Worm (Caenorhabditis elegans) whole organism, late embryonic: ENCODE results near the gene clec-206.

Experiments used
- C08G9.2 ChIP-seq: sonication (generic microtip); optimal IDR thresholded peaks from 2 replicates; lab custom pipeline; 2016; ENCODE audit warnings: mild to moderate bottlenecking, missing genetic modification characterization, moderate library complexity, missing compliant biosample characterization
- C38D4.7 ChIP-seq: fragments of 200-800 bp; sonication (Bioruptor generic); optimal IDR thresholded peaks from 2 replicates; lab custom pipeline; 2018; ENCODE audit warnings: mild to moderate bottlenecking, missing genetic modification characterization, moderate library complexity, missing compliant biosample characterization
- F13H6.1 ChIP-seq: sonication (generic microtip); optimal IDR thresholded peaks from 2 replicates; lab custom pipeline; 2016; ENCODE audit warnings: missing genetic modification characterization, missing compliant biosample characterization
- T23F11.4 ChIP-seq: fragments of 200-800 bp; sonication (Bioruptor generic); optimal IDR thresholded peaks from 2 replicates; lab custom pipeline; 2018; ENCODE audit warnings: mild to moderate bottlenecking, missing genetic modification characterization, missing compliant biosample characterization
- Y22D7AL.16 ChIP-seq: sonication (generic microtip); optimal IDR thresholded peaks from 2 replicates; lab custom pipeline; 2016; ENCODE audit warnings: missing genetic modification characterization, missing compliant biosample characterization
- ama-1 ChIP-seq: fragments of 150-350 bp; optimal IDR thresholded peaks from 2 replicates; lab custom pipeline; 2014
- ceh-14 ChIP-seq: sonication (generic microtip); optimal IDR thresholded peaks from 2 replicates; lab custom pipeline; 2016; ENCODE audit warnings: missing genotype, missing genetic modification characterization, missing compliant biosample characterization
- ceh-19 ChIP-seq: fragments of 200-800 bp; sonication (Bioruptor generic); optimal IDR thresholded peaks from 2 replicates; lab custom pipeline; 2018; ENCODE audit warnings: mild to moderate bottlenecking, missing genetic modification characterization, missing compliant biosample characterization
- ceh-22 ChIP-seq: sonication (generic microtip); optimal IDR thresholded peaks from 2 replicates; lab custom pipeline; 2017; ENCODE audit warnings: missing biosample characterization, missing genetic modification characterization
- ceh-24 ChIP-seq: sonication (generic microtip); optimal IDR thresholded peaks from 2 replicates; lab custom pipeline; 2016; ENCODE audit warnings: mild to moderate bottlenecking, missing genetic modification characterization, missing compliant biosample characterization
- ceh-30 ChIP-seq: fragments of 150-350 bp; optimal IDR thresholded peaks from 2 replicates; lab custom pipeline; 2014; ENCODE audit warnings: missing biosample characterization, missing genetic modification characterization
- ceh-34 ChIP-seq: sonication (generic microtip); optimal IDR thresholded peaks from 2 replicates; lab custom pipeline; 2016; ENCODE audit warnings: mild to moderate bottlenecking, missing genetic modification characterization, missing compliant biosample characterization
- ceh-48 ChIP-seq: sonication (generic microtip); optimal IDR thresholded peaks from 2 replicates; lab custom pipeline; 2016; ENCODE audit warnings: missing genetic modification characterization, inconsistent platforms, missing compliant biosample characterization
- ceh-6 ChIP-seq: fragments of 200-800 bp; sonication (Bioruptor generic); optimal IDR thresholded peaks from 2 replicates; lab custom pipeline; 2018; ENCODE audit warnings: mild to moderate bottlenecking, missing genetic modification characterization, missing compliant biosample characterization
- che-1 ChIP-seq: sonication (generic microtip); optimal IDR thresholded peaks from 2 replicates; lab custom pipeline; 2016; ENCODE audit warnings: mild to moderate bottlenecking, missing genetic modification characterization, missing compliant biosample characterization
- dmd-4 ChIP-seq: sonication (generic microtip); optimal IDR thresholded peaks from 2 replicates; lab custom pipeline; 2016; ENCODE audit warnings: borderline replicate concordance, missing genetic modification characterization, missing compliant biosample characterization
- elt-4 ChIP-seq: sonication (generic microtip); optimal IDR thresholded peaks from 2 replicates; lab custom pipeline; 2016; ENCODE audit warnings: missing genetic modification characterization, missing compliant biosample characterization
- fax-1 ChIP-seq: sonication (generic microtip); optimal IDR thresholded peaks from 2 replicates; lab custom pipeline; 2016; ENCODE audit warnings: missing genotype, missing genetic modification characterization, missing compliant biosample characterization
- gmeb-2 ChIP-seq: sonication (generic microtip); optimal IDR thresholded peaks from 2 replicates; lab custom pipeline; 2016; ENCODE audit warnings: missing genetic modification characterization, inconsistent platforms, missing compliant biosample characterization
- hlh-13 ChIP-seq: fragments of 200-800 bp; sonication (Bioruptor generic); optimal IDR thresholded peaks from 2 replicates; lab custom pipeline; 2018; ENCODE audit warnings: mild to moderate bottlenecking, missing genetic modification characterization, missing compliant biosample characterization
- hlh-15 ChIP-seq: sonication (generic microtip); optimal IDR thresholded peaks from 2 replicates; lab custom pipeline; 2016; ENCODE audit warnings: missing genetic modification characterization, missing compliant biosample characterization
- lin-11 ChIP-seq: fragments of 200-800 bp; sonication (Bioruptor generic); optimal IDR thresholded peaks from 2 replicates; lab custom pipeline; 2018; ENCODE audit warnings: mild to moderate bottlenecking, missing genetic modification characterization, missing compliant biosample characterization
- madf-2 ChIP-seq: sonication (generic microtip); optimal IDR thresholded peaks from 2 replicates; lab custom pipeline; 2017; ENCODE audit warnings: missing genetic modification characterization, missing compliant biosample characterization
- nfya-1 ChIP-seq: sonication (generic microtip); optimal IDR thresholded peaks from 2 replicates; lab custom pipeline; 2017; ENCODE audit warnings: missing genetic modification characterization, mild to moderate bottlenecking, missing compliant biosample characterization, antibody characterized with exemption, moderate library complexity
- nhr-11 ChIP-seq: fragments of 150-350 bp; optimal IDR thresholded peaks from 2 replicates; lab custom pipeline; 2014; ENCODE audit warnings: missing biosample characterization, missing genetic modification characterization
- nhr-232 ChIP-seq: sonication (generic microtip); optimal IDR thresholded peaks from 2 replicates; lab custom pipeline; 2016; ENCODE audit warnings: missing genetic modification characterization, missing compliant biosample characterization
- npax-4 ChIP-seq: sonication (generic microtip); optimal IDR thresholded peaks from 2 replicates; lab custom pipeline; 2016; ENCODE audit warnings: missing genetic modification characterization, missing compliant biosample characterization
- odd-2 ChIP-seq: sonication (generic microtip); optimal IDR thresholded peaks from 2 replicates; lab custom pipeline; 2017; ENCODE audit warnings: antibody characterized with exemption, mild to moderate bottlenecking, missing genetic modification characterization, missing compliant biosample characterization
- pag-3 ChIP-seq: sonication (generic microtip); optimal IDR thresholded peaks from 2 replicates; lab custom pipeline; 2016; ENCODE audit warnings: missing compliant biosample characterization, missing genetic modification characterization, borderline replicate concordance
- pax-1 ChIP-seq: fragments of 150-350 bp; optimal IDR thresholded peaks from 2 replicates; lab custom pipeline; 2014; ENCODE audit warnings: missing biosample characterization, missing genetic modification characterization
- pha-2 ChIP-seq: sonication (generic microtip); optimal IDR thresholded peaks from 2 replicates; lab custom pipeline; 2017; ENCODE audit warnings: mild to moderate bottlenecking, missing genetic modification characterization, missing compliant biosample characterization
- pqm-1 ChIP-seq: sonication (generic microtip); optimal IDR thresholded peaks from 2 replicates; lab custom pipeline; 2016; ENCODE audit warnings: missing genetic modification characterization, missing compliant biosample characterization
- ref-2 ChIP-seq: sonication (generic microtip); optimal IDR thresholded peaks from 2 replicates; lab custom pipeline; 2016; ENCODE audit warnings: missing genetic modification characterization, missing compliant biosample characterization
- rnt-1 ChIP-seq: sonication (generic microtip); optimal IDR thresholded peaks from 2 replicates; lab custom pipeline; 2016; ENCODE audit warnings: missing genetic modification characterization, missing compliant biosample characterization
- syd-9 ChIP-seq: sonication (generic microtip); optimal IDR thresholded peaks from 2 replicates; lab custom pipeline; 2016; ENCODE audit warnings: mild to moderate bottlenecking, missing genetic modification characterization, moderate library complexity, missing compliant biosample characterization
- tbx-2 ChIP-seq: sonication (generic microtip); optimal IDR thresholded peaks from 2 replicates; lab custom pipeline; 2016; ENCODE audit warnings: missing genetic modification characterization, missing compliant biosample characterization
- tbx-7 ChIP-seq: sonication (generic microtip); optimal IDR thresholded peaks from 2 replicates; lab custom pipeline; 2016; ENCODE audit warnings: missing genotype, missing genetic modification characterization, missing compliant biosample characterization
- unc-86 ChIP-seq: sonication (generic microtip); optimal IDR thresholded peaks from 2 replicates; lab custom pipeline; 2016; ENCODE audit warnings: missing genetic modification characterization, missing compliant biosample characterization
- zip-5 ChIP-seq: sonication (generic microtip); optimal IDR thresholded peaks from 2 replicates; lab custom pipeline; 2016; ENCODE audit warnings: missing genetic modification characterization, missing compliant biosample characterization

clec-206 gene

ce11 chrV:2050136-2050535 is 46.0 kb upstream of the clec-206 start, which contains the start of gene comt-4:
comt-4 (minus strand) TSS chrV:2050185.
- TF ChIP-seq tbx-2 (tag; lab: Kevin White, UChicago) (no peak), lin-11 (no peak), nhr-11 (tag; lab: Kevin White, UChicago) (no peak), ceh-48 (no peak), gmeb-2 (no peak), rnt-1 (tag; lab: Kevin White, UChicago) (no peak), hlh-13 (GFP tag; lab: Kevin White, UChicago) (no peak)

ce11 chrV:2045956-2046355 is 41.8 kb upstream of the clec-206 start, which contains the start of gene Y40B10A.5:
Y40B10A.5 (minus strand) TSS chrV:2046056.
- TF ChIP-seq zip-5 (tag; lab: Kevin White, UChicago) (no peak), ceh-14 (no peak), gmeb-2 (no peak), unc-86 (tag; lab: Kevin White, UChicago) (no peak)

ce11 chrV:2035545-2035944 is 31.4 kb upstream of the clec-206 start, which contains the start of gene srab-23:
srab-23 (minus strand) TSS chrV:2035645.
- TF ChIP-seq che-1 (tag; lab: Kevin White, UChicago) (no peak), F13H6.1 (tag; lab: Kevin White, UChicago) (no peak), ceh-19 (no peak), madf-2 (tag; lab: Kevin White, UChicago) (no peak), hlh-15 (tag; lab: Kevin White, UChicago) (no peak), ref-2 (no peak), ceh-34 (tag; lab: Kevin White, UChicago) (no peak), npax-4 (no peak), ceh-6 (GFP tag; lab: Kevin White, UChicago) (no peak), pqm-1 (tag; lab: Kevin White, UChicago) (no peak), nfya-1 (tag; lab: Kevin White, UChicago) (no peak), ama-1 (lab: Kevin White, UChicago) (no peak), C38D4.7 (no peak), rnt-1 (tag; lab: Kevin White, UChicago) (no peak), gmeb-2 (no peak), syd-9 (tag; lab: Kevin White, UChicago) (no peak), elt-4 (tag; lab: Kevin White, UChicago) (no peak), hlh-13 (GFP tag; lab: Kevin White, UChicago) (no peak), tbx-7 (tag; lab: Kevin White, UChicago) (no peak)
- TF ChIP-seq, all 69 proteins: peak for 0

- TF ChIP-seq rnt-1 (tag; lab: Kevin White, UChicago) (no peak), C08G9.2 (no peak), pha-2 (tag; lab: Kevin White, UChicago) (no peak), tbx-7 (tag; lab: Kevin White, UChicago) (no peak), nhr-11 (tag; lab: Kevin White, UChicago) (no peak), ceh-30 (tag; lab: Kevin White, UChicago) (no peak), hlh-15 (tag; lab: Kevin White, UChicago) (no peak), pag-3 (tag; lab: Kevin White, UChicago) (no peak)
- TF ChIP-seq, all 69 proteins: peak for 0
Measured at ce11 chrV:2031454-2031853, 27.3 kb upstream of the clec-206 start, which contains the start of gene hil-6. hil-6 (minus strand) TSS chrV:2031554.

- TF ChIP-seq ceh-22 (no peak), ceh-24 (tag; lab: Kevin White, UChicago) (no peak), Y22D7AL.16 (tag; lab: Kevin White, UChicago) (no peak), lin-11 (no peak)
Measured at ce11 chrV:2030661-2031060, 26.5 kb upstream of the clec-206 start.

ce11 chrV:2029877-2030276 is 25.7 kb upstream of the clec-206 start, which contains the start of gene F59A7.12:
F59A7.12 (plus strand) TSS chrV:2030177.
- TF ChIP-seq che-1 (tag; lab: Kevin White, UChicago) (no peak), nhr-232 (tag; lab: Kevin White, UChicago) (no peak), pag-3 (tag; lab: Kevin White, UChicago) (no peak), rnt-1 (tag; lab: Kevin White, UChicago) (no peak), fax-1 (tag; lab: Kevin White, UChicago) (no peak), ama-1 (lab: Kevin White, UChicago) (no peak), pax-1 (tag; lab: Kevin White, UChicago) (no peak), dmd-4 (no peak), T23F11.4 (GFP tag; lab: Kevin White, UChicago) (no peak), ceh-22 (no peak), zip-5 (tag; lab: Kevin White, UChicago) (no peak), odd-2 (tag; lab: Kevin White, UChicago) (no peak), ceh-24 (tag; lab: Kevin White, UChicago) (no peak)
